Fruit fly (Drosophila melanogaster) Kc167 (cell line): Measurements from ENCODE around the gene mag.
"Not testable (repeated sequence)": the region's sequence is repeated elsewhere in the genome, so short reads cannot be mapped to it uniquely, and the experiment has no call there.

Experiments used
- Myc ChIP-seq: fragments of >200 bp; optimal IDR thresholded peaks from 2 replicates; lab custom pipeline; 2017; ENCODE audit warnings: missing external identifiers
- Sin3A ChIP-seq: fragments of >200 bp; optimal IDR thresholded peaks from 2 replicates; lab custom pipeline; 2018; ENCODE audit warnings: missing external identifiers
- h ChIP-seq: fragments of >200 bp; optimal IDR thresholded peaks from 3 replicates; lab custom pipeline; 2018; ENCODE audit warnings: missing external identifiers
- insv ChIP-seq: fragments of >200 bp; optimal IDR thresholded peaks from 3 replicates; lab custom pipeline; 2018; ENCODE audit warnings: missing external identifiers
- psq ChIP-seq: fragments of >200 bp; optimal IDR thresholded peaks from 2 replicates; lab custom pipeline; 2017; ENCODE audit warnings: missing external identifiers
- ttk ChIP-seq: sonication (Bioruptor generic); optimal IDR thresholded peaks from 2 replicates; lab custom pipeline; 2017; ENCODE audit warnings: missing external identifiers

The mag gene

dm6 chr3L:20494780-20495591 lies 34.5 kb downstream of the mag start, which contains the start of gene ZnT77C:
Gene ZnT77C, minus strand, starts transcription at chr3L:20494921.
- TF ChIP-seq psq (no peak), Sin3A (lab: Kevin White, UChicago) (no peak), insv (lab: Kevin White, UChicago) (no peak), h (lab: Kevin White, UChicago) (no peak), Myc (lab: Kevin White, UChicago) (no peak), ttk (lab: Kevin White, UChicago) (no peak)

DNA sequence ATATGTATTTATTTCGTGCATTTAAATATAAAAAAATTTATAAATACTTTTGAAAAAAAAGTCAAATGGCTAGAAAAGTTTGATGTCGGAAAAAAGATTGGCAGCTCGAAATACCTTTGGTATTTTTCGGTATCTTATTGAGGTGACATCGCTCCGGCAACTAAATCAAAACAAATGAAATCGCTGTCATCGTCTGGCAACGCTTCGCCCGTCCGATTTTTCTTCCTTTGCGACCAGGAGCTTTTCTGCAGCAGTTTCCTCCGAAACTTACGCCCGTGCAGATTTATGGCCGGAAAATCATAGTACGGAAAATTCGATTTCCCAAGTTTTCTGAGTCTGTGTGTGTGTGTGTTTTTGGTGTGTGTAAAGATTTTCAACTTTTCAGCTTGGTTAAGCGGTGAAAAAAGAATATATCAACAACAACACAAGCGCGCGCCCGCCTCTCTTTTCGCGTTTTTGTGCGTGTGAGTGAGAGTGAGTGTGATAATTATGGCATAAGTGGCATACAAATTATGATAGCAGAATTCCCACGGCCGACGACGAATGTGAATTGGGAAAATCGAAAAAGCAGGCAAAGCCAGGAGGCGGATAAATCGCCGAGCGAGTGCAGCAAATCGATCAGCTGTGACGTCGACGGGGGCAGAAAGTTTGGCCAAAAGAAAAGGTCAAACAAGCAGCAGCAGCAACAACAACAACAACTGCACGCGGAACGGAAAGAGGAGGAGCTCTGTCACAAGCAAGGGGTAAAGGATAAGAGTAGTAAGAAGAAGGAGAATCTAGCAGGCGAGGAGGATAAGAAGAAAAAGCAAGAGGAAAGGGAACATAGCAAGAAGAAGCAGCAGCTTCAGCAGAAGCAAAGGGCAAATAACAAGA lies 36.9 kb downstream of the mag start, which contains the start of gene CG32425:
Gene CG32425 (plus strand): TSS at position 200 of the 873 bp plus-strand sequence.
- no peak for TF ChIP-seq insv (lab: Kevin White, UChicago)
- TF ChIP-seq Sin3A (lab: Kevin White, UChicago), result no peak
- no peak for TF ChIP-seq h (lab: Kevin White, UChicago)
- TF ChIP-seq psq, result no peak

dm6 chr3L:20498204-20498603 lies 37.7 kb downstream of the mag start:
- TF ChIP-seq ttk (lab: Kevin White, UChicago), result no peak
- no peak for TF ChIP-seq Myc (lab: Kevin White, UChicago)
- TF ChIP-seq Sin3A (lab: Kevin White, UChicago), result no peak
- TF ChIP-seq insv (lab: Kevin White, UChicago), result no peak
- TF ChIP-seq h (lab: Kevin White, UChicago), result no peak
- TF ChIP-seq psq, result no peak

- not testable (repeated sequence) for TF ChIP-seq psq; Sin3A (lab: Kevin White, UChicago); Myc (lab: Kevin White, UChicago)
Measured at dm6 chr3L:20499536-20499935, 39.1 kb downstream of the mag start, which contains the start of gene CG18281. Gene CG18281, plus strand, starts transcription at chr3L:20499836.

dm6 chr3L:20503256-20503655 lies 42.8 kb downstream of the mag start:
- no peak for TF ChIP-seq psq
- no peak for TF ChIP-seq ttk (lab: Kevin White, UChicago)
- no peak for TF ChIP-seq Myc (lab: Kevin White, UChicago)
- no peak for TF ChIP-seq insv (lab: Kevin White, UChicago)
- no peak for TF ChIP-seq Sin3A (lab: Kevin White, UChicago)
- no peak for TF ChIP-seq h (lab: Kevin White, UChicago)

- TF ChIP-seq Sin3A, ttk, Myc (lab: Kevin White, UChicago): not testable (repeated sequence)
Measured at dm6 chr3L:20503886-20504285, 43.4 kb downstream of the mag start, which contains the start of gene CG17637. Gene CG17637, plus strand, starts transcription at chr3L:20504186.

DNA sequence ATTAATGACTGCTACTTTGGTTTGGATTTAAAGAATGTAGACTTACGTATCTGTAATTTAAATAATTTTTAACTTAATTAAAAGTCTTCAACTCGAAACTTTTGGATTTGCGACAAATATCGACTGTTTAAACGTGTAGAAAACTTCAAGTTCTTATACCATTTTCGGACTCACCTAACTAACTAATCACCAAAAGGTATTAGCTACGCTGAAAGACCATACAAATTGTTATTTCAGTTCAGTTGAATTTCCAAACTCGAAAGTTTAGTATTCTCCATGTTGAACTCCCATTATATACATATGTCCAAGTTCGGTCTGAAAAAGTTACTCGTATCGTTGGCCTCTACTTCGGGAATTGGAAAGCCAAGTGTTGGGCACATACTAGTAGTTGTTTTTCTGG lies 45.2 kb downstream of the mag start, which contains the start of gene CG5078:
Gene CG5078 (plus strand): TSS at position 301 of the 400 bp plus-strand sequence.
- TF ChIP-seq insv (lab: Kevin White, UChicago), result no peak
- TF ChIP-seq psq, result no peak
- no peak for TF ChIP-seq Myc (lab: Kevin White, UChicago)
- TF ChIP-seq Sin3A (lab: Kevin White, UChicago), result no peak
- TF ChIP-seq ttk (lab: Kevin White, UChicago), result no peak
- TF ChIP-seq h (lab: Kevin White, UChicago), result no peak

DNA sequence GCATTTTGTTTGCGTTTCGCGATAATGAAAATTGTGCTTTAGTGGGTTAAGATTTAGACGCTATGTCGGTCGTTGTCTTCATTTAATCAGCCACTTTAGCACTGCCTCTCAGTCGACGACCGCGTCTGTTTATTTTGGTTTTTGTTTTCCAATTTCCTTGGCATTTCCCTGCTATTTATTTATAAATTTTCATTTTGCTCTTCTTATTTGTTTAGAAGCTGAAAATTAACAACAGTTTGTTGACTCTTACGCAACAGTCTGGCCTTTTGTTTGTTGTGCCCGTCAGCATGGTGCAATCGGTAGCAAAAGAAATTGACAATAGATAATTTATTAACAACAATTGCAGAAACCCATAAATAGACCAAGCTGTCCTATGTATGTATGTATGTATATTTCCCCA lies 47.1 kb downstream of the mag start:
- TF ChIP-seq insv (lab: Kevin White, UChicago), result no peak
- TF ChIP-seq psq, result no peak
- no peak for TF ChIP-seq Myc (lab: Kevin White, UChicago)

- TF ChIP-seq psq, result no peak
- no peak for TF ChIP-seq insv (lab: Kevin White, UChicago)
- no peak for TF ChIP-seq Myc (lab: Kevin White, UChicago)
- no peak for TF ChIP-seq ttk (lab: Kevin White, UChicago)
- TF ChIP-seq Sin3A (lab: Kevin White, UChicago), result no peak
- no peak for TF ChIP-seq h (lab: Kevin White, UChicago)
Measured at dm6 chr3L:20508136-20508635, 47.7 kb downstream of the mag start.

- TF ChIP-seq ttk (lab: Kevin White, UChicago) (no peak), Myc (lab: Kevin White, UChicago) (no peak), psq (no peak), Sin3A (lab: Kevin White, UChicago) (no peak), h (lab: Kevin White, UChicago) (no peak), insv (lab: Kevin White, UChicago) (no peak)
Measured at dm6 chr3L:20509121-20509934, 48.8 kb downstream of the mag start.
